Worm (Caenorhabditis elegans): Measurements from ENCODE around the gene C41G6.12.
"Not testable (repeated sequence)": the region's sequence is repeated elsewhere in the genome, so short reads cannot be mapped to it uniquely, and the experiment has no call there.

The C41G6.12 gene

ce11 chrV:15207681-15208080 lies at the start of gene C41G6.12:
C41G6.12 (minus strand) TSS chrV:15207781.
- TF ChIP-seq K02D7.2, hlh-6, pax-1 (tag; optimal IDR thresholded peaks at IDR 0.05): not testable (repeated sequence)

DNA sequence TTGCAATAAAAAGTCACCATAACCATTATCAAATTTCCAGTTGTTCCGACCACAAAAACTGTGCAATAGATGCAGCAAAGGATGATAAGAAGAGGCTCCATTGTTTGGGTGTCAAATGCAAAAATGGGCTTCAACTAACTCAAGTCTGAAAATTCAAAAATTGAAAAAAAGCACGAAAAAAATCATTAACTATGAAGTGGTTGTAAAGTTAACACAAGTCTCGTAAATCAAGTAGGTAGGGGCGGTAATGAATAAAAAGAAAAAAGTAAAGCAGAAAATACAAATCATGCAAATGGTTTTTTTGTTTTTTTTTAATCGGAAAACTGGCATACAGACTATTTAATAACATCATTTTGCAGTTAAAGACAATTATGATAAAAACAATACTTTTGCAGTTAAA lies 49.1 kb upstream of the C41G6.12 start, which contains the start of gene srsx-39:
Gene srsx-39 (minus strand): TSS at position 101 of the 400 bp plus-strand sequence.
- not testable (repeated sequence) for TF ChIP-seq hlh-13 (GFP tag; optimal IDR thresholded peaks at IDR 0.05); ceh-6 (GFP tag; optimal IDR thresholded peaks at IDR 0.05); pha-2 (tag; optimal IDR thresholded peaks at IDR 0.05)

- TF ChIP-seq pag-3 (tag; optimal IDR thresholded peaks at IDR 0.05; ENCODE audit: borderline replicate concordance): no peak
- no peak for TF ChIP-seq nfya-1 (tag; optimal IDR thresholded peaks at IDR 0.05)
- TF ChIP-seq dmd-4 (tag; optimal IDR thresholded peaks at IDR 0.05; ENCODE audit: borderline replicate concordance): no peak
- no peak for TF ChIP-seq ttx-3 (tag; optimal IDR thresholded peaks at IDR 0.05)
- no peak for TF ChIP-seq ceh-31 (tag; optimal IDR thresholded peaks at IDR 0.05)
- no peak for TF ChIP-seq elt-2 (tag; optimal IDR thresholded peaks at IDR 0.05)
- no peak for TF ChIP-seq ets-4 (tag; optimal IDR thresholded peaks at IDR 0.05)
- no peak for TF ChIP-seq ceh-9 (tag; optimal IDR thresholded peaks at IDR 0.05)
- TF ChIP-seq hlh-6 (tag; optimal IDR thresholded peaks at IDR 0.05): no peak
- TF ChIP-seq K09A11.1 (tag; optimal IDR thresholded peaks at IDR 0.05; ENCODE audit: insufficient read depth): no peak
Measured at ce11 chrV:15253529-15253928, 45.9 kb upstream of the C41G6.12 start, which contains the start of gene srbc-75. srbc-75 (plus strand) TSS chrV:15253829.

DNA sequence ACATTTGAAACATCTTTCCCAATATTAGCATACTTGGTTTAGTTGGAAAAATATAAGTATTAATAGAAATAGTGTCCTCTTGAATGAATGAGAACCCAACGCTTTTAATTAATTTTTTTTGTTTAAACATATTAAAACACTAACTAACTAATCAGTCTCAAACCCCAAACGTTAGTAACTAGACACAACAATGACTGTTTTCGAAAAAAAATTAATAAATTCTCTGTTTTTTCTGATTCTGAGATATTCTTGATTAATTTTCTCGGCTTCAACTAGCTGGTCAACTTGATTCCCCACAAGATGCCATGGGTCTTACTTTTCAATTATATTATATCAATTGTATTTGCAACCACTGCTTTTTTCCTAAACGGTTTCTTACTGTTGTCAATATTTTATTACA lies 44.5 kb upstream of the C41G6.12 start, which contains the start of gene srbc-76:
Gene srbc-76 (plus strand): TSS at position 301 of the 400 bp plus-strand sequence.
- TF ChIP-seq C38D4.7 (GFP tag; optimal IDR thresholded peaks at IDR 0.05): no peak
- TF ChIP-seq K02D7.2 (tag; optimal IDR thresholded peaks at IDR 0.05): no peak
- TF ChIP-seq ceh-6 (GFP tag; optimal IDR thresholded peaks at IDR 0.05): no peak
- no peak for TF ChIP-seq tbx-7 (tag; optimal IDR thresholded peaks at IDR 0.05)
- TF ChIP-seq pax-1 (tag; optimal IDR thresholded peaks at IDR 0.05): no peak
- TF ChIP-seq ahr-1 (tag; optimal IDR thresholded peaks at IDR 0.05): no peak

DNA sequence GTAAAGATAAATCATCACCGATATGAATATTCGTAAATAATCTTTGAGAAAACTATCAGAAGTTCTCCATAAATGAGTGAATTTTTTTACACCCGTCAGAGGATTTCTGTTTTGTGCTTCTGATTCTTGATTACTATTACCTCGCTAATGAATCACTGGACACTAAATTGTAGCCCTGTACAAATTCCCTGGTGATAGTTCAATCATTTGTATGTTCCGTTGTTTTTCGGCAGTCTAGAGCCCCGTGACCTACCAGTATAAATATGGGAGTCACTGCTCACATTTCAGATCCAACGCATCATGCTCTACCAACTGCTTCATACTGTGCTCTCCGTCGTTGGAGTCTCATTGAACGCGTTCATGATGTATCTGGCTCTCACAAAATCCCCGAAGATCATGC lies 42.7 kb upstream of the C41G6.12 start, which contains the start of gene srd-28:
Gene srd-28 (plus strand): TSS at position 301 of the 400 bp plus-strand sequence.
- TF ChIP-seq ama-1 (optimal IDR thresholded peaks at IDR 0.05); ets-4 (tag; optimal IDR thresholded peaks at IDR 0.05); lim-6 (tag; optimal IDR thresholded peaks at IDR 0.05): not testable (repeated sequence)

DNA sequence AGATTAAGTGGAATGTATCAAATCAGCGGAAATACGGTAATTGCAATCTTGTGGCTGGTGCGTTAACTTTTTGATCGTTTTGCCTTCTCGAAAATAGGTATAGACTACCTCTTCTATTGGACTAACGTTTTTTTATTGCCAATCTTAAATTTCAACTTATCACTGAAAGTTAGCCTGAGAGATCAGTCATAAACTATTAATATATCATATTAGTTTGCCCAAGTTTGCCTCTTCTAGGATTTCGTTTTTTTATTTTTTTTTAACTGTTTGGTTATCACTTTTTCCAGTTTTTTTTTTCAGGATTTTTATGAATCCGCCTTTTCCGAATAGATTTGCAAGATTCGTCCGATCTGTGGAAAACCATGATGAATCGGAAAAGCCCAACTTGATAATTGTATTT lies 36.9 kb upstream of the C41G6.12 start, which contains the start of gene kin-30:
Gene kin-30 (plus strand): TSS at position 301 of the 400 bp plus-strand sequence.
- TF ChIP-seq madf-2 (tag; optimal IDR thresholded peaks at IDR 0.05) (no peak), sox-2 (GFP tag; IDR thresholded peaks at IDR 0.05) (no peak), ceh-18 (tag; optimal IDR thresholded peaks at IDR 0.05) (no peak), ceh-2 (tag; optimal IDR thresholded peaks at IDR 0.05) (no peak), ahr-1 (tag; optimal IDR thresholded peaks at IDR 0.05) (no peak), hlh-8 (tag; optimal IDR thresholded peaks at IDR 0.05) (no peak), pqm-1 (tag; optimal IDR thresholded peaks at IDR 0.05) (no peak), unc-3 (GFP tag; conservative IDR thresholded peaks at IDR 0.05) (no peak), unc-3 (tag; optimal IDR thresholded peaks at IDR 0.05) (no peak), ets-4 (tag; optimal IDR thresholded peaks at IDR 0.05) (no peak)

ce11 chrV:15241259-15241658 lies 33.7 kb upstream of the C41G6.12 start, which contains the start of gene chil-12:
chil-12 (plus strand) TSS chrV:15241559.
- no peak for TF ChIP-seq tbx-2 (tag; optimal IDR thresholded peaks at IDR 0.05)

Measured in whole organism, late embryonic.